Fruit fly (Drosophila melanogaster): ENCODE measurements around the gene CG43355.

- TF ChIP-seq pan (optimal IDR thresholded peaks at IDR 0.05) (no peak), CG8478 (optimal IDR thresholded peaks at IDR 0.05) (no peak)
These were observed 18.2 kb downstream of the CG43355 start for dm6 chr2L:11502698-11503097.

Data from whole organism.